Fruit fly (Drosophila melanogaster) whole organism, prepupa: ENCODE data around the gene dcma.

Experiments
- Blimp-1 ChIP-seq: fragments of 200-800 bp; sonication (Bioruptor generic); optimal IDR thresholded peaks from 3 replicates; lab custom pipeline; 2017; ENCODE audit warnings: missing biosample characterization, missing genetic modification characterization, mild to moderate bottlenecking, moderate library complexity, missing genetic modification reagents
- CG10669 ChIP-seq: fragments of 200-800 bp; sonication (Bioruptor generic); optimal IDR thresholded peaks from 3 replicates; lab custom pipeline; 2018; ENCODE audit warnings: missing biosample characterization, mild to moderate bottlenecking, missing genetic modification characterization, moderate library complexity
- CG11294 ChIP-seq: fragments of 200-800 bp; sonication (Bioruptor generic); IDR thresholded peaks from 2 replicates; pipeline ENCODE4 v1.3.6; 2022; ENCODE audit warnings: missing biosample characterization, missing genetic modification characterization
- CG11762 ChIP-seq: fragments of 200-800 bp; sonication (Bioruptor generic); optimal IDR thresholded peaks from 3 replicates; lab custom pipeline; 2016; ENCODE audit warnings: missing biosample characterization, missing genetic modification characterization; ENCODE audit not compliant: insufficient read depth
- CG11902 ChIP-seq: fragments of 200-800 bp; sonication (Bioruptor generic); optimal IDR thresholded peaks from 3 replicates; lab custom pipeline; 2016; ENCODE audit warnings: missing biosample characterization, missing genetic modification characterization
- CG1621 ChIP-seq: fragments of 200-800 bp; sonication (Bioruptor generic); optimal IDR thresholded peaks from 3 replicates; lab custom pipeline; 2018; ENCODE audit warnings: missing biosample characterization, mild to moderate bottlenecking, missing genetic modification characterization
- CG3032 ChIP-seq: fragments of 200-800 bp; optimal IDR thresholded peaks from 2 replicates; lab custom pipeline; 2019; ENCODE audit warnings: missing biosample characterization, mild to moderate bottlenecking, missing genetic modification characterization, moderate library complexity
- CG31627 ChIP-seq: fragments of 200-800 bp; sonication (Bioruptor generic); optimal IDR thresholded peaks from 3 replicates; lab custom pipeline; 2016; ENCODE audit warnings: missing biosample characterization, missing genetic modification characterization
- CG3919 ChIP-seq: fragments of 200-800 bp; sonication (Bioruptor generic); optimal IDR thresholded peaks from 3 replicates; lab custom pipeline; 2016; ENCODE audit warnings: missing biosample characterization, missing genetic modification characterization
- CG4318 ChIP-seq: fragments of 200-800 bp; sonication (Bioruptor generic); optimal IDR thresholded peaks from 3 replicates; lab custom pipeline; 2017; ENCODE audit warnings: missing biosample characterization, mild to moderate bottlenecking, missing genetic modification characterization
- CG6163 ChIP-seq: fragments of 200-800 bp; sonication (Bioruptor generic); IDR thresholded peaks from 3 replicates; pipeline ENCODE4 v1.3.6; 2022; ENCODE audit warnings: missing biosample characterization, missing genetic modification characterization
- CG6276 ChIP-seq: fragments of 200-800 bp; sonication (Bioruptor generic); optimal IDR thresholded peaks from 2 replicates; lab custom pipeline; 2017; ENCODE audit warnings: missing biosample characterization, mild to moderate bottlenecking, missing genetic modification characterization
- CG6792 ChIP-seq: fragments of 200-800 bp; sonication (Bioruptor generic); optimal IDR thresholded peaks from 3 replicates; lab custom pipeline; 2016; ENCODE audit warnings: missing biosample characterization, missing genetic modification characterization
- CG6808 ChIP-seq: fragments of 200-800 bp; sonication (Bioruptor generic); optimal IDR thresholded peaks from 3 replicates; lab custom pipeline; 2017; ENCODE audit warnings: missing biosample characterization, missing genetic modification characterization, mild to moderate bottlenecking, moderate library complexity, missing genetic modification reagents
- CG6854 ChIP-seq: fragments of 200-800 bp; sonication (Bioruptor generic); optimal IDR thresholded peaks from 2 replicates; lab custom pipeline; 2017; ENCODE audit warnings: missing biosample characterization, mild to moderate bottlenecking, missing genetic modification characterization
- CG8119 ChIP-seq: fragments of 200-800 bp; sonication (Bioruptor generic); IDR thresholded peaks from 3 replicates; pipeline ENCODE4 v1.3.6; 2022; ENCODE audit warnings: missing biosample characterization, missing genetic modification characterization
- CG8632 ChIP-seq: fragments of 200-800 bp; sonication (Bioruptor generic); optimal IDR thresholded peaks from 3 replicates; lab custom pipeline; 2016; ENCODE audit warnings: missing biosample characterization, missing genetic modification characterization
- CG9139 ChIP-seq: fragments of 200-800 bp; sonication (Bioruptor generic); optimal IDR thresholded peaks from 3 replicates; lab custom pipeline; 2017; ENCODE audit warnings: missing biosample characterization, mild to moderate bottlenecking, missing genetic modification characterization
- Eip75B ChIP-seq: fragments of 200-800 bp; sonication (Bioruptor generic); optimal IDR thresholded peaks from 3 replicates; lab custom pipeline; 2016; ENCODE audit warnings: missing biosample characterization, missing genetic modification characterization
- Eip78C ChIP-seq: fragments of 200-800 bp; sonication (Bioruptor generic); peaks from one replicate; lab custom pipeline; 2016; ENCODE audit warnings: missing biosample characterization, missing genetic modification characterization
- Ets21C ChIP-seq: fragments of 200-800 bp; sonication (Bioruptor generic); optimal IDR thresholded peaks from 3 replicates; lab custom pipeline; 2016; ENCODE audit warnings: missing biosample characterization, missing genetic modification characterization
- Gug ChIP-seq: fragments of 200-800 bp; sonication (Bioruptor generic); IDR thresholded peaks from 2 replicates; pipeline ENCODE4 v1.3.6; 2022; ENCODE audit warnings: missing biosample characterization, missing genetic modification characterization
- Hr38 ChIP-seq: sonication (Bioruptor generic); optimal IDR thresholded peaks from 2 replicates; lab custom pipeline; 2016; ENCODE audit warnings: missing biosample characterization, missing genetic modification characterization
- Hr39 ChIP-seq: fragments of 200-800 bp; sonication (Bioruptor generic); optimal IDR thresholded peaks from 2 replicates; lab custom pipeline; 2016; ENCODE audit warnings: missing biosample characterization, missing genetic modification characterization
- Hr4 ChIP-seq: fragments of 200-800 bp; sonication (Bioruptor generic); optimal IDR thresholded peaks from 3 replicates; lab custom pipeline; 2016; ENCODE audit warnings: missing biosample characterization, missing genetic modification characterization
- Lpt ChIP-seq: fragments of 200-800 bp; sonication (Bioruptor generic); optimal IDR thresholded peaks from 3 replicates; lab custom pipeline; 2016; ENCODE audit warnings: missing biosample characterization, missing genetic modification characterization
- Met ChIP-seq: fragments of 200-800 bp; sonication (Bioruptor generic); optimal IDR thresholded peaks from 3 replicates; lab custom pipeline; 2016; ENCODE audit warnings: missing biosample characterization, missing genetic modification characterization
- OdsH ChIP-seq: fragments of 200-800 bp; sonication (Bioruptor generic); optimal IDR thresholded peaks from 3 replicates; lab custom pipeline; 2016; ENCODE audit warnings: missing biosample characterization, missing genetic modification characterization
- Smox ChIP-seq: fragments of 200-800 bp; sonication (Bioruptor generic); optimal IDR thresholded peaks from 3 replicates; lab custom pipeline; 2016; ENCODE audit warnings: missing biosample characterization, missing genetic modification characterization
- Sox102F ChIP-seq: fragments of 200-800 bp; sonication (Bioruptor generic); optimal IDR thresholded peaks from 2 replicates; lab custom pipeline; 2016; ENCODE audit warnings: missing biosample characterization, mild to moderate bottlenecking, missing genetic modification characterization
- Sox14 ChIP-seq: fragments of 200-800 bp; sonication (Bioruptor generic); optimal IDR thresholded peaks from 3 replicates; lab custom pipeline; 2016; ENCODE audit warnings: missing biosample characterization, missing genetic modification characterization
- Sox15 ChIP-seq: fragments of 200-800 bp; sonication (Bioruptor generic); optimal IDR thresholded peaks from 3 replicates; lab custom pipeline; 2016; ENCODE audit warnings: missing biosample characterization, missing genetic modification characterization
- acj6 ChIP-seq: fragments of 200-800 bp; sonication (Bioruptor generic); optimal IDR thresholded peaks from 3 replicates; lab custom pipeline; 2016; ENCODE audit warnings: missing biosample characterization, missing genetic modification characterization
- cyc ChIP-seq: fragments of 200-800 bp; sonication (Bioruptor generic); optimal IDR thresholded peaks from 3 replicates; lab custom pipeline; 2016; ENCODE audit warnings: missing biosample characterization, missing genetic modification characterization
- dsx ChIP-seq: fragments of 200-800 bp; optimal IDR thresholded peaks from 3 replicates; lab custom pipeline; 2019; ENCODE audit warnings: missing biosample characterization, mild to moderate bottlenecking, missing genetic modification characterization, moderate library complexity; ENCODE audit not compliant: poor library complexity, severe bottlenecking
- eg ChIP-seq: fragments of 200-800 bp; sonication (Bioruptor generic); IDR thresholded peaks from 3 replicates; pipeline ENCODE4 v1.3.6; 2022; ENCODE audit warnings: missing biosample characterization, missing genetic modification characterization
- esn ChIP-seq: fragments of 200-800 bp; sonication (Bioruptor generic); optimal IDR thresholded peaks from 2 replicates; lab custom pipeline; 2016; ENCODE audit warnings: missing biosample characterization, mild to moderate bottlenecking, missing genetic modification characterization, moderate library complexity
- fd59A ChIP-seq: fragments of 200-800 bp; sonication (Bioruptor generic); optimal IDR thresholded peaks from 2 replicates; lab custom pipeline; 2017; ENCODE audit warnings: missing biosample characterization, mild to moderate bottlenecking, missing genetic modification characterization, missing genetic modification reagents
- fkh ChIP-seq: fragments of 200-800 bp; sonication (Bioruptor generic); optimal IDR thresholded peaks from 3 replicates; lab custom pipeline; 2017; ENCODE audit warnings: missing biosample characterization, mild to moderate bottlenecking, missing genetic modification characterization, moderate library complexity
- lz ChIP-seq: fragments of 200-800 bp; sonication (Bioruptor generic); optimal IDR thresholded peaks from 3 replicates; lab custom pipeline; 2016; ENCODE audit warnings: missing biosample characterization, missing genetic modification characterization
- net ChIP-seq: fragments of 200-800 bp; sonication (Bioruptor generic); optimal IDR thresholded peaks from 3 replicates; lab custom pipeline; 2016; ENCODE audit warnings: missing biosample characterization, missing genetic modification characterization
- salr ChIP-seq, 2 experiments: fragments of 200-800 bp; sonication (Bioruptor generic); optimal IDR thresholded peaks; 3 replicates each; lab custom pipeline; 2016 to 2018; ENCODE audit warnings: missing biosample characterization in 2 of 2, missing genetic modification characterization in 2 of 2, mild to moderate bottlenecking in 1 of 2
- spab ChIP-seq: fragments of 200-800 bp; sonication (Bioruptor generic); optimal IDR thresholded peaks from 2 replicates; lab custom pipeline; 2017; ENCODE audit warnings: missing biosample characterization, mild to moderate bottlenecking, missing genetic modification characterization, missing genetic modification reagents
- ss ChIP-seq, 2 experiments: fragments of 200-800 bp; sonication (Bioruptor generic); optimal IDR thresholded peaks; 2 replicates in 1 of 2; 3 replicates in 1 of 2; lab custom pipeline; 2017 to 2018; ENCODE audit warnings: mild to moderate bottlenecking in 2 of 2, missing biosample characterization in 2 of 2, missing genetic modification characterization in 2 of 2, moderate library complexity in 1 of 2
- svp ChIP-seq: fragments of 200-800 bp; sonication (Bioruptor generic); peaks from one replicate; lab custom pipeline; 2016; ENCODE audit warnings: missing biosample characterization, missing genetic modification characterization
- topi ChIP-seq: fragments of 200-800 bp; sonication (Bioruptor generic); optimal IDR thresholded peaks from 3 replicates; lab custom pipeline; 2016; ENCODE audit warnings: missing biosample characterization, missing genetic modification characterization
- vri ChIP-seq: fragments of 200-800 bp; sonication (Bioruptor generic); optimal IDR thresholded peaks from 3 replicates; lab custom pipeline; 2016; ENCODE audit warnings: missing biosample characterization, mild to moderate bottlenecking, missing genetic modification characterization

Gene dcma

DNA sequence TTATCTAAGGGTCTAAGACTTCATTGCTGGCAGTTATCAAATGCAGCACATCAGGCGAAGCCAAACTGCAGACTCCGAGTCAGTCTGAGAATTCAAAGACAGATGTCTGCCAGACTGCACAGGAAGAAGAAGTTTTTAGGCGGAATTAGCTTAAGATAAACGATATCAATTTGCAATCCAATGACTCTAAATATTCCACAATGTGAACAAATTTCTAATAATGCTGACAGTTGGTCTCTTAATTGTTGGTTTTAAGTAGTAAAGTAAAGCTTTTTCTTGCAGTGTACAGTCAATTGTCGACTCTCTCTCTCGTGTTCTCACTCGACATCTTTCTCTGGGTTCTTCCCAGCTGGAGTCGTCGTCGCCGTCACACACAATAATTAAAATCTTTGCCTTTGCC, 45.7 kb upstream of the dcma start (continued):
- peak; percentile 71 for TF ChIP-seq svp (GFP tag; lab: Kevin White, UChicago)
- peak; percentile 25 for TF ChIP-seq vri (GFP tag; lab: Kevin White, UChicago)
- TF ChIP-seq CG1621 (tag; lab: Kevin White, UChicago) = no peak
- TF ChIP-seq Lpt = peak; percentile 26
- no peak for TF ChIP-seq CG8632 (GFP tag; lab: Kevin White, UChicago)
- peak; percentile 39 for TF ChIP-seq Smox
- TF ChIP-seq CG11762 (GFP tag; lab: Kevin White, UChicago) = peak; percentile 13
- TF ChIP-seq CG11294 (GFP tag; lab: Robert Waterston, UW) = no peak
- TF ChIP-seq Sox15 (GFP tag; lab: Kevin White, UChicago) = no peak
- TF ChIP-seq spab = no peak
- TF ChIP-seq Hr38 = no peak
- peak; percentile 72 for TF ChIP-seq Sox14 (GFP tag; lab: Kevin White, UChicago)
- TF ChIP-seq eg (GFP tag; lab: Robert Waterston, UW) = peak; percentile 48; the same call in 1 of the 3 replicates
- TF ChIP-seq CG11902 (GFP tag; lab: Kevin White, UChicago) = no peak
- peak; percentile 70 for TF ChIP-seq Hr39
- TF ChIP-seq lz (GFP tag; lab: Kevin White, UChicago) = peak; percentile 47
- TF ChIP-seq Hr4 (GFP tag; lab: Kevin White, UChicago) = no peak
- TF ChIP-seq acj6 = peak; percentile 47

DNA sequence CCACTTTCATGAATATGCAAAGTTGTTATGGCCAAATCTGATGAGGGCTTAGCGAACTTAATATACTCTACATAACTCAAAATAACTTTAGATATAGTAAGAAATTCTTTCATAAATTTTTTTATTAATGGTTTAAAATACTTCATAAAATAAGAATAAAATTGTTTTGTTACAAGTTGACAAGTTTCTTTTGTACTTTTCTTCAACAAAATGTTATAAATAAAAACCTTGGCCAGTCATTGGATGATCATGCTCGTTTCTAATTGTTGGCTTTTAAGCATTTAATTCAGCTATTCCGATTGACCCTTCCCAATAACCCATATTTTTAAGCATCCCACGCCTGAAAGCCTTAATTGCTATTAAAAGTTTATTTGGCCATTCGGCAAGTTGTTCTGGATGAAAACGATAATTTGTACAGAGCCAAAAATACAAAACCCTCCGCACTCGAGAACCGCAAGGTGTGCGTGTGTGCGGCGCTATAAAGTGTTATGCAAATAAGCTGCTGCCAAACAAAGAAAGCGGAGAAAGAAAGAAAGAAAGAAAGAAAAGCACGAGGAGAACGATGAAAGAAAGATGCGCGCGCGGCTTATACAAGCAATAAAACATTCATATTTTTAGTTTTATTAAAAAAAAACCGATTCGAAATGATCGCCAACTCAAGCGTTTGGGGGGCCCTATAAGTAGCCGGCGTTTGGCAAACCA, 43.6 kb upstream of the dcma start, which contains the start of gene CG3355:
Gene CG3355 (plus strand): TSS at position 652 of the 702 bp plus-strand sequence.
- TF ChIP-seq Smox (peak; percentile 20), salr (GFP tag; optimal IDR thresholded peaks at IDR 0.05; lab: Kevin White, UChicago) (no peak), Eip75B (no peak), fkh (GFP tag; lab: Kevin White, UChicago) (no peak), spab (no peak), cyc (GFP tag; lab: Kevin White, UChicago) (peak; percentile 10), CG6808 (GFP tag; lab: Kevin White, UChicago) (no peak), Lpt (no peak), Blimp-1 (GFP tag; lab: Kevin White, UChicago) (peak; percentile 21), CG11294 (GFP tag; lab: Robert Waterston, UW) (no peak), Hr4 (GFP tag; lab: Kevin White, UChicago) (no peak), CG11762 (GFP tag; lab: Kevin White, UChicago) (no peak), topi (peak; percentile 18), Met (GFP tag; lab: Kevin White, UChicago) (peak; percentile 20), Sox15 (GFP tag; lab: Kevin White, UChicago) (no peak), Hr38 (no peak), CG31627 (peak; percentile 29), CG6854 (GFP tag; lab: Kevin White, UChicago) (no peak), CG3919 (peak; percentile 0), svp (GFP tag; lab: Kevin White, UChicago) (peak; percentile 81), esn (peak; percentile 52), Hr39 (peak; percentile 40), CG3032 (tag; lab: Kevin White, UChicago) (no peak), CG6276 (no peak), OdsH (no peak), CG10669 (GFP tag; lab: Kevin White, UChicago) (no peak), Ets21C (GFP tag; lab: Kevin White, UChicago) (no peak), CG9139 (GFP tag; lab: Kevin White, UChicago) (no peak), fd59A (GFP tag; lab: Kevin White, UChicago) (no peak), net (GFP tag; lab: Kevin White, UChicago) (no peak), lz (GFP tag; lab: Kevin White, UChicago) (peak; percentile 23), CG6792 (GFP tag; lab: Kevin White, UChicago) (no peak), vri (GFP tag; lab: Kevin White, UChicago) (no peak), CG6163 (GFP tag; lab: Robert Waterston, UW) (no peak), Sox102F (GFP tag; lab: Kevin White, UChicago) (peak; percentile 13), CG4318 (GFP tag; lab: Kevin White, UChicago) (no peak), CG8119 (GFP tag; lab: Robert Waterston, UW) (no peak), CG11902 (GFP tag; lab: Kevin White, UChicago) (peak; percentile 2), Gug (no peak), dsx (GFP tag; lab: Kevin White, UChicago) (no peak), Eip78C (peak; percentile 67), ss (GFP tag; optimal IDR thresholded peaks at IDR 0.05; lab: Kevin White, UChicago) (no peak), acj6 (no peak)
